Fruit fly (Drosophila melanogaster) Kc167 (cell line): ENCODE data around the gene SLIRP2.

Source experiments
- Myc ChIP-seq: fragments of >200 bp; optimal IDR thresholded peaks from 2 replicates; lab custom pipeline; 2017; ENCODE audit warnings: missing external identifiers
- h ChIP-seq: fragments of >200 bp; optimal IDR thresholded peaks from 3 replicates; lab custom pipeline; 2018; ENCODE audit warnings: missing external identifiers
- insv ChIP-seq: fragments of >200 bp; optimal IDR thresholded peaks from 3 replicates; lab custom pipeline; 2018; ENCODE audit warnings: missing external identifiers
- psq ChIP-seq: fragments of >200 bp; optimal IDR thresholded peaks from 2 replicates; lab custom pipeline; 2017; ENCODE audit warnings: missing external identifiers
- ttk ChIP-seq: sonication (Bioruptor generic); optimal IDR thresholded peaks from 2 replicates; lab custom pipeline; 2017; ENCODE audit warnings: missing external identifiers

- TF ChIP-seq h (lab: Kevin White, UChicago) = no peak
- TF ChIP-seq ttk (lab: Kevin White, UChicago) = no peak
- TF ChIP-seq Myc (lab: Kevin White, UChicago) = no peak
- no peak for TF ChIP-seq insv
- TF ChIP-seq psq (lab: Kevin White, UChicago) = no peak
These were observed 17.4 kb downstream of the SLIRP2 start for dm6 chr3R:8668024-8668856.
